Worm (Caenorhabditis elegans): ENCODE results near the gene D1086.18.

Gene D1086.18

ce11 chrV:14055097-14055496, 30.6 kb upstream of the D1086.18 start (continued):
- TF ChIP-seq elt-3 (tag; optimal IDR thresholded peaks at IDR 0.05) (peak in 4 of 6 experiments; percentile 18 to 85 (median 64)), ztf-4 (tag; optimal IDR thresholded peaks at IDR 0.05) (peak; percentile 95), hlh-4 (tag; optimal IDR thresholded peaks at IDR 0.05) (peak; percentile 95), dsc-1 (tag; optimal IDR thresholded peaks at IDR 0.05) (peak; percentile 99), lir-3 (tag; optimal IDR thresholded peaks at IDR 0.05; ENCODE audit: poor library complexity) (peak; percentile 99), F16B12.6 (tag; optimal IDR thresholded peaks at IDR 0.05) (peak; percentile 19), mdl-1 (tag; optimal IDR thresholded peaks at IDR 0.05) (peak in 1 of 2 experiments; percentile 90), ceh-8 (GFP tag; optimal IDR thresholded peaks at IDR 0.05) (peak; percentile 97), rnt-1 (tag; optimal IDR thresholded peaks at IDR 0.05) (peak; percentile 100), tbx-2 (tag; optimal IDR thresholded peaks at IDR 0.05) (peak; percentile 99), lin-15B (tag; optimal IDR thresholded peaks at IDR 0.05) (peak; percentile 65), fkh-10 (GFP tag; optimal IDR thresholded peaks at IDR 0.05) (peak; percentile 29), ets-5 (GFP tag; IDR thresholded peaks at IDR 0.05) (peak; percentile 67; the same call in 1 of the 2 replicates), nhr-85 (tag) (peak; percentile 100), vab-15 (tag; optimal IDR thresholded peaks at IDR 0.05) (peak; percentile 88), nhr-90 (tag; optimal IDR thresholded peaks at IDR 0.05; ENCODE audit: poor library complexity) (peak; percentile 100), xbp-1 (tag; optimal IDR thresholded peaks at IDR 0.05) (peak; percentile 96), snu-23 (GFP tag; optimal IDR thresholded peaks at IDR 0.05) (peak; percentile 98), mep-1 (tag; optimal IDR thresholded peaks at IDR 0.05) (peak; percentile 83), jun-1 (tag; optimal IDR thresholded peaks at IDR 0.05) (peak; percentile 87), snpc-4 (tag; optimal IDR thresholded peaks at IDR 0.05) (peak; percentile 85), unc-86 (tag; optimal IDR thresholded peaks at IDR 0.05) (peak; percentile 94), nhr-20 (tag; optimal IDR thresholded peaks at IDR 0.05) (peak; percentile 99), fos-1 (tag; optimal IDR thresholded peaks at IDR 0.05) (peak; percentile 66), Y116A8C.19 (tag; optimal IDR thresholded peaks at IDR 0.05; ENCODE audit: borderline replicate concordance) (peak; percentile 98), hpl-2 (GFP tag; optimal IDR thresholded peaks at IDR 0.05) (peak; percentile 53), dpl-1 (GFP tag; optimal IDR thresholded peaks at IDR 0.05) (peak; percentile 80 to 87 (median 81)), lin-14 (GFP tag; optimal IDR thresholded peaks at IDR 0.05) (peak; percentile 98), efl-3 (GFP tag; optimal IDR thresholded peaks at IDR 0.05) (peak; percentile 94), nhr-71 (tag; optimal IDR thresholded peaks at IDR 0.05) (peak; percentile 99), C16A3.4 (tag; optimal IDR thresholded peaks at IDR 0.05) (peak; percentile 82), lin-13 (GFP tag; optimal IDR thresholded peaks at IDR 0.05) (peak; percentile 92), aly-2 (tag; optimal IDR thresholded peaks at IDR 0.05) (peak; percentile 31), lin-35 (GFP tag; optimal IDR thresholded peaks at IDR 0.05) (peak; percentile 83 to 89), nhr-77 (tag; optimal IDR thresholded peaks at IDR 0.05) (peak; percentile 82), ceh-82 (tag; optimal IDR thresholded peaks at IDR 0.05) (peak; percentile 90 to 92 (median 91)), elt-2 (tag; optimal IDR thresholded peaks at IDR 0.05) (peak; percentile 96), ceh-88 (GFP tag; IDR thresholded peaks at IDR 0.05) (peak; percentile 99), fkh-4 (tag; optimal IDR thresholded peaks at IDR 0.05; ENCODE audit: borderline replicate concordance) (peak; percentile 100), unc-130 (tag; optimal IDR thresholded peaks at IDR 0.05) (peak; percentile 98), skn-1 (tag; optimal IDR thresholded peaks at IDR 0.05) (peak; percentile 62), pax-3 (tag; optimal IDR thresholded peaks at IDR 0.05) (peak; percentile 100), lin-39 (tag; optimal IDR thresholded peaks at IDR 0.05) (peak; percentile 93), nhr-47 (tag; optimal IDR thresholded peaks at IDR 0.05) (peak; percentile 99), mab-9 (GFP tag; IDR thresholded peaks at IDR 0.05) (peak; percentile 100), egl-13 (tag; optimal IDR thresholded peaks at IDR 0.05) (peak; percentile 98), ama-1 (optimal IDR thresholded peaks at IDR 0.05) (peak; percentile 2), unc-98 (GFP tag; IDR thresholded peaks at IDR 0.05) (peak; percentile 100), egl-27 (tag; optimal IDR thresholded peaks at IDR 0.05) (peak in 1 of 2 experiments; percentile 4), ztf-11 (tag; optimal IDR thresholded peaks at IDR 0.05) (peak in 1 of 2 experiments; percentile 100), zip-4 (GFP tag; optimal IDR thresholded peaks at IDR 0.05) (peak; percentile 92)
